Worm (Caenorhabditis elegans) whole organism, L2 larva: ENCODE results near the gene msp-64.

Source experiments
- C34F6.9 ChIP-seq: fragments of 150-350 bp; optimal IDR thresholded peaks from 2 replicates; lab custom pipeline; 2014; ENCODE audit warnings: missing biosample characterization, missing genetic modification characterization
- F13H6.1 ChIP-seq: sonication (generic microtip); optimal IDR thresholded peaks from 2 replicates; lab custom pipeline; 2016; ENCODE audit warnings: missing genetic modification characterization, missing compliant biosample characterization
- R02D3.7 ChIP-seq: fragments of 150-350 bp; optimal IDR thresholded peaks from 2 replicates; lab custom pipeline; 2014; ENCODE audit warnings: missing biosample characterization, missing genetic modification characterization
- Y55F3AM.14 ChIP-seq: fragments of 200-800 bp; sonication (Bioruptor generic); optimal IDR thresholded peaks from 2 replicates; lab custom pipeline; 2018; ENCODE audit warnings: mild to moderate bottlenecking, missing genetic modification characterization, missing compliant biosample characterization
- ZK546.5 ChIP-seq: sonication (generic microtip); optimal IDR thresholded peaks from 2 replicates; lab custom pipeline; 2017; ENCODE audit warnings: missing biosample characterization, missing genetic modification characterization
- alr-1 ChIP-seq: fragments of 150-350 bp; optimal IDR thresholded peaks from 2 replicates; lab custom pipeline; 2014; ENCODE audit warnings: missing biosample characterization, missing genetic modification characterization
- aly-2 ChIP-seq: fragments of 150-350 bp; optimal IDR thresholded peaks from 2 replicates; lab custom pipeline; 2014; ENCODE audit warnings: missing biosample characterization, missing genetic modification characterization
- ama-1 ChIP-seq: fragments of 150-350 bp; optimal IDR thresholded peaks from 2 replicates; lab custom pipeline; 2018; ENCODE audit warnings: inconsistent platforms
- blmp-1 ChIP-seq: sonication (generic microtip); optimal IDR thresholded peaks from 2 replicates; lab custom pipeline; 2017; ENCODE audit warnings: missing genetic modification characterization, mild to moderate bottlenecking, missing compliant biosample characterization, antibody characterized with exemption, moderate library complexity; ENCODE audit not compliant: insufficient read depth
- ceh-16 ChIP-seq: fragments of 150-350 bp; optimal IDR thresholded peaks from 2 replicates; lab custom pipeline; 2014; ENCODE audit warnings: missing biosample characterization, missing genetic modification characterization
- ceh-82 ChIP-seq: fragments of 150-350 bp; optimal IDR thresholded peaks from 2 replicates; lab custom pipeline; 2014; ENCODE audit warnings: missing biosample characterization, missing genetic modification characterization
- crh-2 ChIP-seq: sonication (generic microtip); optimal IDR thresholded peaks from 2 replicates; lab custom pipeline; 2017; ENCODE audit warnings: missing biosample characterization, missing genetic modification characterization
- dmd-4 ChIP-seq: sonication (generic microtip); optimal IDR thresholded peaks from 2 replicates; lab custom pipeline; 2017; ENCODE audit warnings: missing biosample characterization, missing genetic modification characterization
- egl-27 ChIP-seq: sonication (generic microtip); optimal IDR thresholded peaks from 3 replicates; lab custom pipeline; 2017; ENCODE audit warnings: missing biosample characterization, missing genetic modification reagents, missing genetic modification characterization
- elt-1 ChIP-seq: fragments of 150-350 bp; optimal IDR thresholded peaks from 2 replicates; lab custom pipeline; 2014; ENCODE audit warnings: missing biosample characterization, missing genetic modification characterization
- elt-3 ChIP-seq: sonication (generic microtip); optimal IDR thresholded peaks from 2 replicates; lab custom pipeline; 2017; ENCODE audit warnings: missing biosample characterization, missing genetic modification characterization
- fos-1 ChIP-seq: fragments of 150-350 bp; optimal IDR thresholded peaks from 2 replicates; lab custom pipeline; 2014; ENCODE audit warnings: missing biosample characterization, missing genetic modification characterization
- gmeb-1 ChIP-seq: fragments of 150-350 bp; optimal IDR thresholded peaks from 2 replicates; lab custom pipeline; 2014; ENCODE audit warnings: missing biosample characterization, missing genetic modification characterization
- lin-11 ChIP-seq: fragments of 150-350 bp; sonication (generic microtip); optimal IDR thresholded peaks from 2 replicates; lab custom pipeline; 2014; ENCODE audit warnings: missing biosample characterization, missing genetic modification characterization, inconsistent platforms, mixed read lengths
- lin-13 ChIP-seq: fragments of 150-350 bp; optimal IDR thresholded peaks from 2 replicates; lab custom pipeline; 2014; ENCODE audit warnings: missing biosample characterization, missing genetic modification reagents, missing genetic modification characterization
- lin-39 ChIP-seq: fragments of 150-350 bp; optimal IDR thresholded peaks from 2 replicates; lab custom pipeline; 2014; ENCODE audit warnings: missing biosample characterization, missing genetic modification reagents, missing genetic modification characterization
- lsy-2 ChIP-seq, 2 experiments: fragments of 150-350 bp in 1 of 2; sonication (generic microtip) in 1 of 2; optimal IDR thresholded peaks; 2 replicates each; lab custom pipeline; 2014 to 2017; ENCODE audit warnings: missing biosample characterization in 2 of 2, missing genetic modification characterization in 2 of 2
- mab-5 ChIP-seq: fragments of 150-350 bp; optimal IDR thresholded peaks from 2 replicates; lab custom pipeline; 2014; ENCODE audit warnings: missing biosample characterization, missing genetic modification characterization
- mbf-1 ChIP-seq: sonication (generic microtip); optimal IDR thresholded peaks from 2 replicates; lab custom pipeline; 2017; ENCODE audit warnings: missing biosample characterization, missing genetic modification characterization
- nhr-10 ChIP-seq: sonication (generic microtip); optimal IDR thresholded peaks from 2 replicates; lab custom pipeline; 2017; ENCODE audit warnings: missing biosample characterization, missing genetic modification characterization
- nhr-11 ChIP-seq: fragments of 150-350 bp; optimal IDR thresholded peaks from 2 replicates; lab custom pipeline; 2014; ENCODE audit warnings: missing biosample characterization, missing genetic modification characterization
- nhr-12 ChIP-seq: fragments of 150-350 bp; optimal IDR thresholded peaks from 2 replicates; lab custom pipeline; 2014; ENCODE audit warnings: missing biosample characterization, missing genetic modification characterization
- nhr-129 ChIP-seq: fragments of 150-350 bp; optimal IDR thresholded peaks from 2 replicates; lab custom pipeline; 2014; ENCODE audit warnings: missing biosample characterization, missing genetic modification characterization
- nhr-21 ChIP-seq: fragments of 150-350 bp; optimal IDR thresholded peaks from 2 replicates; lab custom pipeline; 2014; ENCODE audit warnings: missing biosample characterization, missing genetic modification characterization
- nhr-23 ChIP-seq: fragments of 150-350 bp; optimal IDR thresholded peaks from 2 replicates; lab custom pipeline; 2014; ENCODE audit warnings: missing biosample characterization, missing genetic modification reagents, missing genetic modification characterization
- nhr-237 ChIP-seq: fragments of 150-350 bp; optimal IDR thresholded peaks from 2 replicates; lab custom pipeline; 2014; ENCODE audit warnings: missing biosample characterization, missing genetic modification characterization
- nhr-6 ChIP-seq: fragments of 150-350 bp; optimal IDR thresholded peaks from 2 replicates; lab custom pipeline; 2014; ENCODE audit warnings: missing biosample characterization, missing genetic modification characterization
- nhr-77 ChIP-seq: fragments of 150-350 bp; optimal IDR thresholded peaks from 2 replicates; lab custom pipeline; 2014; ENCODE audit warnings: missing biosample characterization, missing genetic modification characterization
- peb-1 ChIP-seq: fragments of 150-350 bp; optimal IDR thresholded peaks from 2 replicates; lab custom pipeline; 2014; ENCODE audit warnings: missing biosample characterization, missing genetic modification characterization
- sem-4 ChIP-seq: fragments of 150-350 bp; optimal IDR thresholded peaks from 2 replicates; lab custom pipeline; 2014; ENCODE audit warnings: missing biosample characterization, missing genetic modification reagents, missing genetic modification characterization
- skn-1 ChIP-seq: sonication (generic microtip); optimal IDR thresholded peaks from 2 replicates; lab custom pipeline; 2017; ENCODE audit warnings: missing biosample characterization, missing genetic modification characterization
- sma-9 ChIP-seq, 2 experiments: fragments of 150-350 bp in 1 of 2; sonication (generic microtip) in 1 of 2; optimal IDR thresholded peaks; 2 replicates each; lab custom pipeline; 2014 to 2016; ENCODE audit warnings: missing genetic modification characterization in 2 of 2, mild to moderate bottlenecking in 1 of 2, missing biosample characterization in 1 of 2, missing compliant biosample characterization in 1 of 2, missing genetic modification reagents in 1 of 2, moderate library complexity in 1 of 2
- snpc-4 ChIP-seq: fragments of 150-350 bp; optimal IDR thresholded peaks from 2 replicates; lab custom pipeline; 2014; ENCODE audit warnings: missing biosample characterization, missing genetic modification characterization
- unc-39 ChIP-seq: fragments of 150-350 bp; optimal IDR thresholded peaks from 2 replicates; lab custom pipeline; 2014; ENCODE audit warnings: missing biosample characterization, missing genetic modification characterization
- unc-55 ChIP-seq: fragments of 150-350 bp; sonication (generic microtip); optimal IDR thresholded peaks from 3 replicates; lab custom pipeline; 2014; ENCODE audit warnings: missing biosample characterization, missing genetic modification reagents, missing genetic modification characterization
- unc-62 ChIP-seq: fragments of 150-350 bp; optimal IDR thresholded peaks from 2 replicates; lab custom pipeline; 2014; ENCODE audit warnings: missing biosample characterization, missing genetic modification reagents, missing genetic modification characterization
- zag-1 ChIP-seq: fragments of 150-350 bp; optimal IDR thresholded peaks from 2 replicates; lab custom pipeline; 2014; ENCODE audit warnings: missing biosample characterization, missing genetic modification characterization
- ztf-1 ChIP-seq: fragments of 200-800 bp; sonication (Bioruptor generic); conservative IDR thresholded peaks from 2 replicates; pipeline ENCODE4 v1.3.6; 2022; ENCODE audit warnings: missing genetic modification characterization, missing compliant biosample characterization
- ztf-11 ChIP-seq: sonication (generic microtip); optimal IDR thresholded peaks from 2 replicates; lab custom pipeline; 2017; ENCODE audit warnings: missing biosample characterization, missing genetic modification characterization
- ztf-4 ChIP-seq: fragments of 150-350 bp; optimal IDR thresholded peaks from 2 replicates; lab custom pipeline; 2014; ENCODE audit warnings: missing biosample characterization, missing genetic modification characterization

Gene msp-64

DNA sequence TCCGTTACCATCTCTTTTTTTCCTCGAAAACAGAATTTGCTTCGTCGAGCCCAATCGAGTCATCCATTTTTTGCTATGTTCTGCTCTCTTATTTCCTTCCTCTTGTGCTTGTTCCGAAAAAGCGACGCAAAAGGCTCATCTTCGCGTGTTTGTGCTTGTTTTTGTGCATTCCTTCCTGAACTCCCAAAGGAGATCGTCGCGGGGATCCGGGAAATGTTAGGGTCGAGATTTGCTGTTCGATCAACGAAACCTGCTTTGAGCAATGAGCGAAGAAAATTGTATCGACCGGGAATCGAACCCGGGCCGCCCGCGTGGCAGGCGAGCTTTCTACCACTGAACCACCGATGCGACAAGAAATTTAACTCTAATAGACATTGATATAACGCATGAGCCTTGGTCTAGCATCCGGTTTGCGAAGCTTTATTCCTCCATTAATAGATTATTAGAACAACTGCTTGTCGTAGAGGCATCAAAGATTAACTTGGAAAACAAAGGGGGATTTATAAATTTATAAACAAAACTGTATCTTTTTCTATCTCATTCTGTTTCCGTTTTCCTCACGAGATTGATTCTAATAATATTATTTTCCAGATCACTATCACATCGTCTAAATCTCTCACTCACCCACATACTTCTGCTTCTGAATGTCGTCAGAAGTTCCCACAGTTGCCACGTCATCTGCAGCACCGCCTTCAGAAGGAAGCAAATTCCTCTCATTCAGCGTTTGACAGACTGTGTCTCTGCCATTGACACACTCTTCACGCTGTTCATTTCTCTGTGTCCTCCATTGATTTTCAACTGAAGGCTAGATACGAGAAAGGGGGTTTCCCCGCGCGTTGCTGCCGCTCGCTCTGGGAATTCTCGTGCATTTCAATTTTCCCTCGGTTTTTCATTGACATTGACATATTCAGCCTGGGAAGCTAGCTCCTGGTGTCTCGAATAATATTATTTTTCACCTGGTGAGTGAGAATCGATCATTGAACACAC lies 27.9 kb downstream of the msp-64 start, which contains the start of gene K05F1.6 (continued):
- TF ChIP-seq alr-1 (no peak), ZK546.5 (no peak), skn-1 (tag; lab: Kevin White, UChicago) (no peak), elt-3 (no peak), snpc-4 (no peak), unc-62 (GFP tag; lab: Kevin White, UChicago) (no peak), sem-4 (tag; lab: Kevin White, UChicago) (peak; percentile 26), nhr-10 (tag; lab: Kevin White, UChicago) (no peak), lin-13 (peak; percentile 70), ama-1 (lab: Kevin White, UChicago) (no peak), aly-2 (no peak), dmd-4 (no peak), nhr-23 (tag; lab: Kevin White, UChicago) (no peak), unc-55 (peak; percentile 10), C34F6.9 (tag; lab: Kevin White, UChicago) (peak; percentile 21), nhr-12 (no peak), elt-1 (tag; lab: Kevin White, UChicago) (no peak), nhr-129 (tag; lab: Kevin White, UChicago) (peak; percentile 59), mbf-1 (tag; lab: Kevin White, UChicago) (no peak), lsy-2 (tag; optimal IDR thresholded peaks at IDR 0.05; lab: Kevin White, UChicago) (peak; percentile 28 to 50), peb-1 (tag; lab: Kevin White, UChicago) (no peak), fos-1 (tag; lab: Kevin White, UChicago) (peak; percentile 29), nhr-237 (no peak), lin-11 (peak; percentile 48), F13H6.1 (tag; lab: Kevin White, UChicago) (peak; percentile 68)
- TF ChIP-seq, all 48 proteins: peak for 14

DNA sequence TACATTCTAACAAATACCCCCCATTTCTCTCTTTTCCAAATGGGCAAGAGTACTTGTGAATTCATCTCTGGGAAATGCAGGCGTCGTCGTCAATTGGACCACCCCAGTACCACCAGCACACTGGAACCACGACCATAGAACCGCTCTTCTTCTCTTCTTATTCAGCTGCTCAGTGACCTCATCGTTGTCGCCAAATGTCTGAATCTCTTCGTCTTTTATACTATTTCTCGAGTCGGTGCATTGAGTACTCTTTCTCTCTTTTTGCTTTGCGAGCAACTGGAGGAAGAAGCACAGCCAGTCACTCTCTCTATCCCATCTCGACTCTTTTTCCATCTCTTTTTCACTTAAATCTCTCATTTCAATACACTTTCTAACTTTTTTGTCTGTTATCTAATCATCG lies 30.3 kb downstream of the msp-64 start:
- no peak for TF ChIP-seq mab-5
- no peak for TF ChIP-seq peb-1 (tag; lab: Kevin White, UChicago)
- no peak for TF ChIP-seq alr-1
- no peak for TF ChIP-seq lin-39 (tag; lab: Kevin White, UChicago)
- no peak for TF ChIP-seq nhr-77
- TF ChIP-seq zag-1 (tag; lab: Kevin White, UChicago) = peak; percentile 74
- peak; percentile 60 for TF ChIP-seq unc-55
- peak; percentile 48 for TF ChIP-seq F13H6.1 (tag; lab: Kevin White, UChicago)
- no peak for TF ChIP-seq blmp-1 (tag; lab: Kevin White, UChicago)
- TF ChIP-seq nhr-11 (tag; lab: Kevin White, UChicago) = no peak
- TF ChIP-seq fos-1 (tag; lab: Kevin White, UChicago) = peak; percentile 1
- no peak for TF ChIP-seq ceh-16 (tag; lab: Kevin White, UChicago)
- no peak for TF ChIP-seq crh-2 (tag; lab: Kevin White, UChicago)
- TF ChIP-seq aly-2 = no peak
- TF ChIP-seq ama-1 (lab: Kevin White, UChicago) = no peak
- no peak for TF ChIP-seq lin-13
- TF ChIP-seq nhr-12 = no peak
- TF ChIP-seq dmd-4 = no peak
- TF ChIP-seq ztf-4 = no peak
- no peak for TF ChIP-seq mbf-1 (tag; lab: Kevin White, UChicago)
- peak; percentile 57 for TF ChIP-seq C34F6.9 (tag; lab: Kevin White, UChicago)
- peak in 1 of 2 experiments; percentile 50 for TF ChIP-seq lsy-2 (tag; optimal IDR thresholded peaks at IDR 0.05; lab: Kevin White, UChicago)
- TF ChIP-seq unc-39 = no peak
- no peak for TF ChIP-seq lin-11
- no peak for TF ChIP-seq ceh-82 (tag; lab: Kevin White, UChicago)
- no peak for TF ChIP-seq nhr-23 (tag; lab: Kevin White, UChicago)
- TF ChIP-seq ztf-11 (tag; lab: Kevin White, UChicago) = no peak
- TF ChIP-seq egl-27 (tag; lab: Kevin White, UChicago) = no peak
- TF ChIP-seq nhr-10 (tag; lab: Kevin White, UChicago) = no peak
- TF ChIP-seq sma-9 (GFP tag; optimal IDR thresholded peaks at IDR 0.05; lab: Kevin White, UChicago) = peak; percentile 31
- TF ChIP-seq sma-9 (tag; optimal IDR thresholded peaks at IDR 0.05; lab: Kevin White, UChicago) = no peak
- no peak for TF ChIP-seq Y55F3AM.14 (GFP tag; lab: Kevin White, UChicago)
- no peak for TF ChIP-seq R02D3.7 (tag; lab: Kevin White, UChicago)
- peak; percentile 56 for TF ChIP-seq nhr-129 (tag; lab: Kevin White, UChicago)
- no peak for TF ChIP-seq nhr-21 (tag; lab: Kevin White, UChicago)
- TF ChIP-seq elt-3 = no peak
- no peak for TF ChIP-seq sem-4 (tag; lab: Kevin White, UChicago)
- TF ChIP-seq nhr-6 (tag; lab: Kevin White, UChicago) = no peak
- no peak for TF ChIP-seq elt-1 (tag; lab: Kevin White, UChicago)
- no peak for TF ChIP-seq nhr-237
- no peak for TF ChIP-seq ztf-1 (GFP tag; lab: Robert Waterston, UW)
- TF ChIP-seq gmeb-1 (tag; lab: Kevin White, UChicago) = no peak
